Worm (Caenorhabditis elegans) whole organism, L3 larva: ENCODE results near the gene M01F1.9.

Source experiments
- ama-1 ChIP-seq: fragments of 150-350 bp; optimal IDR thresholded peaks from 2 replicates; lab custom pipeline; 2018
- ceh-9 ChIP-seq: sonication (generic microtip); optimal IDR thresholded peaks from 2 replicates; lab custom pipeline; 2018; ENCODE audit warnings: missing biosample characterization, missing genetic modification characterization
- fkh-10 ChIP-seq: sonication (generic microtip); optimal IDR thresholded peaks from 2 replicates; lab custom pipeline; 2017; ENCODE audit warnings: missing biosample characterization, missing genetic modification reagents, missing genetic modification characterization
- fkh-2 ChIP-seq: fragments of 150-350 bp; optimal IDR thresholded peaks from 2 replicates; lab custom pipeline; 2014; ENCODE audit warnings: missing biosample characterization, missing genetic modification reagents, missing genetic modification characterization
- fos-1 ChIP-seq: fragments of 150-350 bp; optimal IDR thresholded peaks from 2 replicates; lab custom pipeline; 2014; ENCODE audit warnings: missing biosample characterization, missing genetic modification characterization
- mdl-1 ChIP-seq: fragments of 150-350 bp; optimal IDR thresholded peaks from 2 replicates; lab custom pipeline; 2014; ENCODE audit warnings: missing biosample characterization, missing genetic modification characterization
- nhr-11 ChIP-seq: fragments of 150-350 bp; optimal IDR thresholded peaks from 2 replicates; lab custom pipeline; 2014; ENCODE audit warnings: missing biosample characterization, missing genetic modification characterization
- nhr-23 ChIP-seq: fragments of 150-350 bp; optimal IDR thresholded peaks from 2 replicates; lab custom pipeline; 2014; ENCODE audit warnings: missing biosample characterization, missing genetic modification reagents, missing genetic modification characterization
- nhr-237 ChIP-seq: fragments of 150-350 bp; optimal IDR thresholded peaks from 2 replicates; lab custom pipeline; 2014; ENCODE audit warnings: missing biosample characterization, missing genetic modification characterization
- nhr-76 ChIP-seq: fragments of 150-350 bp; sonication (generic microtip); optimal IDR thresholded peaks from 5 replicates; lab custom pipeline; 2014; ENCODE audit warnings: missing biosample characterization, missing genetic modification characterization
- pha-4 ChIP-seq: fragments of 150-350 bp; optimal IDR thresholded peaks from 2 replicates; lab custom pipeline; 2014; ENCODE audit warnings: missing biosample characterization, missing genetic modification reagents, missing genetic modification characterization
- skn-1 ChIP-seq: fragments of 150-350 bp; optimal IDR thresholded peaks from 2 replicates; lab custom pipeline; 2014; ENCODE audit warnings: missing biosample characterization, missing genetic modification characterization
- ztf-11 ChIP-seq: fragments of 150-350 bp; optimal IDR thresholded peaks from 2 replicates; lab custom pipeline; 2014; ENCODE audit warnings: missing biosample characterization, missing genetic modification characterization
- ztf-4 ChIP-seq: fragments of 150-350 bp; optimal IDR thresholded peaks from 2 replicates; lab custom pipeline; 2014; ENCODE audit warnings: missing biosample characterization, missing genetic modification characterization

DNA sequence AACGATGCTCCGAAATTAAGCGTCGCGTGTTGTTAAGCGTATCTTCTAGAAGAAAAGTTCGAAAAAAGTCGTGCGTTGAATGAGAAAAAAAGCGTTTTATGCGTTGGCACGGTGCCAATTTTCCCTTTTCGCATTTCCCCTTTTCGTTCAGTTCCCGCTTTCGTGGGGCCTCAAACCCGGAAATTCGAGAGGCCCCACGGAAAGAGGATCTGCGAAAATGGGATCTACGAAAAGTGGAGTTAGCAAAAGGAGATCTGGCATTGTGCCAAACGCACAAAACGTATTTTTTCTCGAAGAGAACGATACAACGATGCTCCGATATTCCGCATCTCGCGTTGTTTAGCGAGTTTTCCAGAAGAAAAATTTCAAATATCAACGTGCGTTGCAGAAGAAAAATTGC, 993 bp upstream of the M01F1.9 start:
- TF ChIP-seq pha-4 (tag; lab: Kevin White, UChicago) (no peak), nhr-237 (tag; lab: Kevin White, UChicago) (no peak), fkh-2 (tag; lab: Kevin White, UChicago) (no peak), ama-1 (lab: Kevin White, UChicago) (no peak), nhr-23 (no peak), skn-1 (tag; lab: Kevin White, UChicago) (no peak), ceh-9 (tag; lab: Kevin White, UChicago) (no peak), fkh-10 (GFP tag; lab: Kevin White, UChicago) (no peak), nhr-76 (no peak), mdl-1 (no peak), fos-1 (tag; lab: Kevin White, UChicago) (no peak), ztf-11 (tag; lab: Kevin White, UChicago) (no peak), ztf-4 (tag; lab: Kevin White, UChicago) (no peak), nhr-11 (tag; lab: Kevin White, UChicago) (no peak)
